Fruit fly (Drosophila melanogaster) whole organism, embryonic: ENCODE data around the gene pnt.

Source experiments
- Adf1 ChIP-seq: fragments of 200-800 bp; sonication (Bioruptor generic); IDR thresholded peaks from 2 replicates; pipeline ENCODE4 v1.3.6; 2022; ENCODE audit warnings: missing biosample characterization, missing genetic modification characterization
- Atf3 ChIP-seq: fragments of 200-800 bp; sonication (Bioruptor generic); optimal IDR thresholded peaks from 3 replicates; lab custom pipeline; 2016; ENCODE audit warnings: missing biosample characterization, missing genetic modification characterization
- Blimp-1 ChIP-seq: fragments of 200-800 bp; sonication (Bioruptor generic); optimal IDR thresholded peaks from 3 replicates; lab custom pipeline; 2018; ENCODE audit warnings: missing biosample characterization, missing genetic modification characterization, mild to moderate bottlenecking, moderate library complexity, missing genetic modification reagents
- CG10209 ChIP-seq: fragments of 200-800 bp; sonication (Bioruptor generic); optimal IDR thresholded peaks from 3 replicates; lab custom pipeline; 2017; ENCODE audit warnings: missing biosample characterization, mild to moderate bottlenecking, missing genetic modification characterization, missing genetic modification reagents
- CG10321 ChIP-seq: fragments of 200-800 bp; sonication (Bioruptor generic); IDR thresholded peaks from 2 replicates; pipeline ENCODE4 v1.3.6; 2022; ENCODE audit warnings: missing biosample characterization, missing genetic modification characterization
- CG10979 ChIP-seq: fragments of 200-800 bp; sonication (Bioruptor generic); optimal IDR thresholded peaks from 2 replicates; lab custom pipeline; 2018; ENCODE audit warnings: missing biosample characterization, mild to moderate bottlenecking, missing genetic modification characterization, moderate library complexity
- CG11093 ChIP-seq: fragments of 200-800 bp; sonication (Bioruptor generic); IDR thresholded peaks from 3 replicates; pipeline ENCODE4 v1.3.6; 2022; ENCODE audit warnings: missing biosample characterization, missing genetic modification characterization
- CG11560 ChIP-seq: fragments of 200-800 bp; sonication (Bioruptor generic); IDR thresholded peaks from 3 replicates; pipeline ENCODE4 v1.3.6; 2022; ENCODE audit warnings: missing biosample characterization, missing genetic modification characterization
- CG12071 ChIP-seq: fragments of 200-800 bp; sonication (Bioruptor generic); optimal IDR thresholded peaks from 3 replicates; lab custom pipeline; 2018; ENCODE audit warnings: missing biosample characterization, mild to moderate bottlenecking, missing genetic modification characterization
- CG12155 ChIP-seq: fragments of 200-800 bp; sonication (Bioruptor generic); optimal IDR thresholded peaks from 3 replicates; lab custom pipeline; 2016; ENCODE audit warnings: missing biosample characterization, missing genetic modification characterization
- CG15011 ChIP-seq: fragments of 200-800 bp; sonication (Bioruptor generic); optimal IDR thresholded peaks from 3 replicates; lab custom pipeline; 2018; ENCODE audit warnings: missing biosample characterization, mild to moderate bottlenecking, missing genetic modification characterization
- CG17186 ChIP-seq: fragments of 200-800 bp; sonication (Bioruptor generic); optimal IDR thresholded peaks from 3 replicates; lab custom pipeline; 2017; ENCODE audit warnings: missing biosample characterization, missing genetic modification reagents, missing genetic modification characterization
- CG1792 ChIP-seq: fragments of 200-800 bp; sonication (Bioruptor generic); optimal IDR thresholded peaks from 2 replicates; lab custom pipeline; 2016; ENCODE audit warnings: missing biosample characterization, missing genetic modification characterization
- CG2202 ChIP-seq: fragments of 200-800 bp; sonication (Bioruptor generic); optimal IDR thresholded peaks from 2 replicates; lab custom pipeline; 2018; ENCODE audit warnings: missing biosample characterization, mild to moderate bottlenecking, missing genetic modification characterization
- CG30431 ChIP-seq: fragments of 200-800 bp; sonication (Bioruptor generic); optimal IDR thresholded peaks from 2 replicates; lab custom pipeline; 2017; ENCODE audit warnings: missing biosample characterization, missing genetic modification characterization
- CG32532 ChIP-seq: fragments of 200-800 bp; sonication (Bioruptor generic); IDR thresholded peaks from 2 replicates; pipeline ENCODE4 v1.3.6; 2022; ENCODE audit warnings: missing biosample characterization, missing genetic modification characterization
- CG32767 ChIP-seq: fragments of 200-800 bp; sonication (Bioruptor generic); IDR thresholded peaks from 2 replicates; pipeline ENCODE4 v1.3.6; 2022; ENCODE audit warnings: missing biosample characterization, missing genetic modification characterization
- CG32772 ChIP-seq: fragments of 200-800 bp; sonication (Bioruptor generic); IDR thresholded peaks from 2 replicates; pipeline ENCODE4 v1.3.6; 2022; ENCODE audit warnings: missing biosample characterization, missing genetic modification characterization
- CG3838 ChIP-seq: fragments of 200-800 bp; sonication (Bioruptor generic); optimal IDR thresholded peaks from 3 replicates; lab custom pipeline; 2016; ENCODE audit warnings: missing biosample characterization, missing genetic modification characterization
- CG3995 ChIP-seq: fragments of 200-800 bp; sonication (Bioruptor generic); optimal IDR thresholded peaks from 3 replicates; lab custom pipeline; 2016; ENCODE audit warnings: missing biosample characterization, missing genetic modification characterization
- CG6765 ChIP-seq: fragments of 200-800 bp; sonication (Bioruptor generic); optimal IDR thresholded peaks from 3 replicates; lab custom pipeline; 2017; ENCODE audit warnings: missing biosample characterization, mild to moderate bottlenecking, missing genetic modification characterization
- CG7839 ChIP-seq: fragments of 200-800 bp; sonication (Bioruptor generic); optimal IDR thresholded peaks from 3 replicates; lab custom pipeline; 2018; ENCODE audit warnings: missing biosample characterization, mild to moderate bottlenecking, missing genetic modification characterization, moderate library complexity
- CG8281 ChIP-seq: fragments of 200-800 bp; sonication (Bioruptor generic); optimal IDR thresholded peaks from 2 replicates; lab custom pipeline; 2018; ENCODE audit warnings: missing biosample characterization, mild to moderate bottlenecking, missing genetic modification characterization, moderate library complexity
- CG9876 ChIP-seq: fragments of 200-800 bp; sonication (Bioruptor generic); optimal IDR thresholded peaks from 2 replicates; lab custom pipeline; 2016; ENCODE audit warnings: missing biosample characterization, missing genetic modification characterization
- Camta ChIP-seq: fragments of 200-800 bp; sonication (Bioruptor generic); optimal IDR thresholded peaks from 2 replicates; lab custom pipeline; 2016; ENCODE audit warnings: missing biosample characterization, missing genetic modification characterization
- Dad ChIP-seq: fragments of 200-800 bp; sonication (Bioruptor generic); optimal IDR thresholded peaks from 3 replicates; lab custom pipeline; 2016; ENCODE audit warnings: missing biosample characterization, missing genetic modification characterization
- E2f1 ChIP-seq: fragments of 200-800 bp; sonication (Bioruptor generic); IDR thresholded peaks from 2 replicates; pipeline ENCODE4 v1.3.6; 2022; ENCODE audit warnings: missing biosample characterization, missing genetic modification characterization
- HmgZ ChIP-seq: fragments of 200-800 bp; sonication (Bioruptor generic); optimal IDR thresholded peaks from 2 replicates; lab custom pipeline; 2018; ENCODE audit warnings: missing biosample characterization, mild to moderate bottlenecking, missing genetic modification characterization
- Hr51 ChIP-seq, 2 experiments: fragments of 200-800 bp; sonication (Bioruptor generic); optimal IDR thresholded peaks; 2 replicates in 1 of 2; 3 replicates in 1 of 2; lab custom pipeline; 2016 to 2018; ENCODE audit warnings: missing biosample characterization in 2 of 2, missing genetic modification characterization in 2 of 2, mild to moderate bottlenecking in 1 of 2, moderate library complexity in 1 of 2
- Jarid2 ChIP-seq: fragments of 200-800 bp; sonication (Bioruptor generic); optimal IDR thresholded peaks from 3 replicates; lab custom pipeline; 2017; ENCODE audit warnings: mild to moderate bottlenecking, missing biosample characterization, missing genetic modification reagents, missing genetic modification characterization
- Oaz ChIP-seq: fragments of 200-800 bp; sonication (Bioruptor generic); IDR thresholded peaks from 2 replicates; pipeline ENCODE4 v1.3.6; 2022; ENCODE audit warnings: missing biosample characterization, missing genetic modification characterization
- Six4 ChIP-seq: fragments of 200-800 bp; sonication (Bioruptor generic); optimal IDR thresholded peaks from 2 replicates; lab custom pipeline; 2016; ENCODE audit warnings: missing biosample characterization, missing genetic modification characterization
- Tbp ChIP-seq: fragments of >200 bp; optimal IDR thresholded peaks from 2 replicates; lab custom pipeline; 2018; ENCODE audit warnings: missing biosample characterization, missing genetic modification characterization
- Xrp1 ChIP-seq: fragments of 200-800 bp; sonication (Bioruptor generic); IDR thresholded peaks from 2 replicates; pipeline ENCODE4 v1.3.6; 2022; ENCODE audit warnings: missing biosample characterization, missing genetic modification characterization
- ash1 ChIP-seq: fragments of 200-800 bp; sonication (Bioruptor generic); optimal IDR thresholded peaks from 2 replicates; lab custom pipeline; 2018; ENCODE audit warnings: missing biosample characterization, mild to moderate bottlenecking, missing genetic modification characterization
- bbx ChIP-seq: fragments of 200-800 bp; sonication (Bioruptor generic); IDR thresholded peaks from 2 replicates; pipeline ENCODE4 v1.3.6; 2022; ENCODE audit warnings: missing biosample characterization, missing genetic modification characterization; ENCODE audit not compliant: partially characterized antibody
- chm ChIP-seq: fragments of 200-800 bp; sonication (Bioruptor generic); IDR thresholded peaks from 2 replicates; pipeline ENCODE4 v1.3.6; 2022; ENCODE audit warnings: missing biosample characterization, missing genetic modification characterization
- gro ChIP-seq: fragments of 200-800 bp; sonication (Bioruptor generic); optimal IDR thresholded peaks from 2 replicates; lab custom pipeline; 2016; ENCODE audit warnings: missing biosample characterization, missing genetic modification characterization
- gsb ChIP-seq: fragments of 200-800 bp; sonication (Bioruptor generic); IDR thresholded peaks from 2 replicates; pipeline ENCODE4 v1.3.6; 2022; ENCODE audit warnings: missing biosample characterization, missing genetic modification characterization
- gt ChIP-seq: fragments of 200-800 bp; sonication (Bioruptor generic); IDR thresholded peaks from 2 replicates; pipeline ENCODE4 v1.3.6; 2022; ENCODE audit warnings: missing biosample characterization, missing genetic modification characterization
- hb ChIP-seq: fragments of 200-800 bp; sonication (Bioruptor generic); IDR thresholded peaks from 3 replicates; pipeline ENCODE4 v1.3.6; 2022; ENCODE audit warnings: missing biosample characterization, missing genetic modification characterization; ENCODE audit not compliant: partially characterized antibody
- insv ChIP-seq, 2 experiments: fragments of 200-800 bp; sonication (Bioruptor generic); optimal IDR thresholded peaks; 3 replicates each; lab custom pipeline; 2016 to 2018; ENCODE audit warnings: missing biosample characterization in 2 of 2, missing genetic modification characterization in 2 of 2
- jumu ChIP-seq: fragments of 200-800 bp; sonication (Bioruptor generic); optimal IDR thresholded peaks from 3 replicates; lab custom pipeline; 2016; ENCODE audit warnings: missing biosample characterization, missing genetic modification characterization
- lola ChIP-seq, 3 experiments: fragments of >200 bp in 2 of 3; fragments of 200-800 bp in 1 of 3; sonication (Bioruptor generic) in 1 of 3; optimal IDR thresholded peaks; 2 replicates each; lab custom pipeline; 2017 to 2019; ENCODE audit warnings: missing biosample characterization in 3 of 3, missing genetic modification characterization in 3 of 3, mild to moderate bottlenecking in 1 of 3, moderate library complexity in 1 of 3
- nau ChIP-seq: fragments of 200-800 bp; sonication (Bioruptor generic); optimal IDR thresholded peaks from 3 replicates; lab custom pipeline; 2017; ENCODE audit warnings: missing biosample characterization, mild to moderate bottlenecking, missing genetic modification characterization, missing genetic modification reagents
- oc ChIP-seq: fragments of 200-800 bp; sonication (Bioruptor generic); optimal IDR thresholded peaks from 2 replicates; lab custom pipeline; 2018; ENCODE audit warnings: missing biosample characterization, mild to moderate bottlenecking, missing genetic modification characterization, moderate library complexity
- odd ChIP-seq: fragments of 200-800 bp; sonication (Bioruptor generic); optimal IDR thresholded peaks from 2 replicates; lab custom pipeline; 2017; ENCODE audit warnings: missing biosample characterization, mild to moderate bottlenecking, missing genetic modification characterization
- pfk ChIP-seq: fragments of 200-800 bp; sonication (Bioruptor generic); optimal IDR thresholded peaks from 2 replicates; lab custom pipeline; 2018; ENCODE audit warnings: missing biosample characterization, mild to moderate bottlenecking, missing genetic modification characterization, moderate library complexity
- sima ChIP-seq: fragments of 200-800 bp; sonication (Bioruptor generic); optimal IDR thresholded peaks from 2 replicates; lab custom pipeline; 2016; ENCODE audit warnings: missing biosample characterization, missing genetic modification characterization
- toy ChIP-seq: fragments of 200-800 bp; sonication (Bioruptor generic); IDR thresholded peaks from 2 replicates; pipeline ENCODE4 v1.3.6; 2022; ENCODE audit warnings: missing biosample characterization, missing genetic modification characterization
- z ChIP-seq: fragments of 200-800 bp; sonication (Bioruptor generic); IDR thresholded peaks from 3 replicates; pipeline ENCODE4 v1.3.6; 2022; ENCODE audit warnings: missing biosample characterization, missing genetic modification characterization
- zen ChIP-seq: fragments of 200-800 bp; sonication (Bioruptor generic); optimal IDR thresholded peaks from 3 replicates; lab custom pipeline; 2018; ENCODE audit warnings: missing biosample characterization, mild to moderate bottlenecking, missing genetic modification characterization, moderate library complexity

The pnt gene

dm6 chr3R:23303297-23303696 is 42.7 kb downstream of the pnt start (continued):
- TF ChIP-seq pfk (GFP tag; lab: Kevin White, UChicago) = no peak
- no peak for TF ChIP-seq CG30431 (GFP tag; lab: Kevin White, UChicago)
- TF ChIP-seq CG7839 (tag; lab: Kevin White, UChicago) = peak; percentile 4
- peak; percentile 71 for TF ChIP-seq CG10979 (tag; lab: Kevin White, UChicago)
- TF ChIP-seq sima (GFP tag; lab: Kevin White, UChicago) = no peak
- no peak for TF ChIP-seq CG12155
- no peak for TF ChIP-seq CG6765 (GFP tag; lab: Kevin White, UChicago)
- TF ChIP-seq ash1 (GFP tag; lab: Kevin White, UChicago) = no peak
- TF ChIP-seq CG3995 (GFP tag; lab: Kevin White, UChicago) = no peak
- TF ChIP-seq CG12071 (GFP tag; lab: Kevin White, UChicago) = no peak
- no peak for TF ChIP-seq insv (GFP tag; optimal IDR thresholded peaks at IDR 0.05; lab: Kevin White, UChicago)
- TF ChIP-seq lola (GFP tag; optimal IDR thresholded peaks at IDR 0.05; lab: Kevin White, UChicago) = peak in 1 of 3 experiments; percentile 67
- no peak for TF ChIP-seq CG11093 (GFP tag; lab: Robert Waterston, UW)
- TF ChIP-seq bbx (GFP tag; lab: Robert Waterston, UW) = no peak
- no peak for TF ChIP-seq jumu (GFP tag; lab: Kevin White, UChicago)
- no peak for TF ChIP-seq Dad
- TF ChIP-seq gt (GFP tag; lab: Robert Waterston, UW) = no peak
- TF ChIP-seq CG2202 = peak; percentile 3
- TF ChIP-seq gsb = no peak
- TF ChIP-seq CG15011 = no peak
- TF ChIP-seq z (GFP tag; lab: Robert Waterston, UW) = no peak
- no peak for TF ChIP-seq Atf3 (GFP tag; lab: Kevin White, UChicago)
- TF ChIP-seq E2f1 (GFP tag; lab: Robert Waterston, UW) = no peak
- TF ChIP-seq chm (GFP tag; lab: Robert Waterston, UW) = no peak
- no peak for TF ChIP-seq odd (GFP tag; lab: Kevin White, UChicago)
- TF ChIP-seq Blimp-1 = peak; percentile 23
- no peak for TF ChIP-seq Adf1
- no peak for TF ChIP-seq CG11560
- TF ChIP-seq hb = no peak
- TF ChIP-seq toy (GFP tag; lab: Robert Waterston, UW) = no peak
- TF ChIP-seq nau = no peak
- TF ChIP-seq Jarid2 = no peak
- TF ChIP-seq CG1792 (GFP tag; lab: Kevin White, UChicago) = no peak
- no peak for TF ChIP-seq Tbp (GFP tag; lab: Kevin White, UChicago)
- TF ChIP-seq Camta (GFP tag; lab: Kevin White, UChicago) = no peak
- no peak for TF ChIP-seq Oaz (GFP tag; lab: Robert Waterston, UW)
- no peak for TF ChIP-seq CG32767 (GFP tag; lab: Robert Waterston, UW)
- TF ChIP-seq CG9876 (GFP tag; lab: Kevin White, UChicago) = no peak
- peak; percentile 79 for TF ChIP-seq Xrp1 (GFP tag; lab: Robert Waterston, UW)
- TF ChIP-seq CG32772 (GFP tag; lab: Robert Waterston, UW) = no peak
- no peak for TF ChIP-seq CG10321 (GFP tag; lab: Robert Waterston, UW)
- TF ChIP-seq oc (tag; lab: Kevin White, UChicago) = no peak
- TF ChIP-seq CG3838 (GFP tag; lab: Kevin White, UChicago) = no peak
- no peak for TF ChIP-seq Six4 (GFP tag; lab: Kevin White, UChicago)
- TF ChIP-seq CG17186 (GFP tag; lab: Kevin White, UChicago) = no peak
- no peak for TF ChIP-seq HmgZ (tag; lab: Kevin White, UChicago)
- TF ChIP-seq CG8281 = no peak
- no peak for TF ChIP-seq CG32532 (GFP tag; lab: Robert Waterston, UW)
- no peak for TF ChIP-seq Hr51 (GFP tag; optimal IDR thresholded peaks at IDR 0.05; lab: Kevin White, UChicago)
- peak; percentile 12 for TF ChIP-seq CG10209 (GFP tag; lab: Kevin White, UChicago)
- peak; percentile 38 for TF ChIP-seq zen (tag; lab: Kevin White, UChicago)
- TF ChIP-seq gro (GFP tag; lab: Kevin White, UChicago) = no peak
